Fruit fly (Drosophila melanogaster) whole organism, prepupa: ENCODE results near the gene CG46467.
A peak's percentile ranks its signal among the peaks of the same experiment; 100 is the strongest.

Experiments
- CG11762 ChIP-seq: fragments of 200-800 bp; sonication (Bioruptor generic); optimal IDR thresholded peaks from 3 replicates; lab custom pipeline; 2016; ENCODE audit warnings: missing biosample characterization, missing genetic modification characterization; ENCODE audit not compliant: insufficient read depth
- CG16779 ChIP-seq: fragments of 200-800 bp; sonication (Bioruptor generic); optimal IDR thresholded peaks from 3 replicates; lab custom pipeline; 2017; ENCODE audit warnings: missing biosample characterization, mild to moderate bottlenecking, missing genetic modification characterization
- CG4318 ChIP-seq: fragments of 200-800 bp; sonication (Bioruptor generic); optimal IDR thresholded peaks from 3 replicates; lab custom pipeline; 2017; ENCODE audit warnings: missing biosample characterization, mild to moderate bottlenecking, missing genetic modification characterization
- CG6792 ChIP-seq: fragments of 200-800 bp; sonication (Bioruptor generic); optimal IDR thresholded peaks from 3 replicates; lab custom pipeline; 2016; ENCODE audit warnings: missing biosample characterization, missing genetic modification characterization
- CG8319 ChIP-seq: fragments of 200-800 bp; sonication (Bioruptor generic); optimal IDR thresholded peaks from 3 replicates; lab custom pipeline; 2016; ENCODE audit warnings: missing biosample characterization, missing genetic modification characterization
- Eip93F ChIP-seq: fragments of 200-800 bp; sonication (Bioruptor generic); optimal IDR thresholded peaks from 2 replicates; lab custom pipeline; 2016; ENCODE audit warnings: missing biosample characterization, mild to moderate bottlenecking, missing genetic modification characterization
- Ets21C ChIP-seq: fragments of 200-800 bp; sonication (Bioruptor generic); optimal IDR thresholded peaks from 3 replicates; lab custom pipeline; 2016; ENCODE audit warnings: missing biosample characterization, missing genetic modification characterization
- Hr4 ChIP-seq: fragments of 200-800 bp; sonication (Bioruptor generic); optimal IDR thresholded peaks from 3 replicates; lab custom pipeline; 2016; ENCODE audit warnings: missing biosample characterization, missing genetic modification characterization
- Lpt ChIP-seq: fragments of 200-800 bp; sonication (Bioruptor generic); optimal IDR thresholded peaks from 3 replicates; lab custom pipeline; 2016; ENCODE audit warnings: missing biosample characterization, missing genetic modification characterization
- esn ChIP-seq: fragments of 200-800 bp; sonication (Bioruptor generic); optimal IDR thresholded peaks from 2 replicates; lab custom pipeline; 2016; ENCODE audit warnings: missing biosample characterization, mild to moderate bottlenecking, missing genetic modification characterization, moderate library complexity
- fd59A ChIP-seq: fragments of 200-800 bp; sonication (Bioruptor generic); optimal IDR thresholded peaks from 2 replicates; lab custom pipeline; 2017; ENCODE audit warnings: missing biosample characterization, mild to moderate bottlenecking, missing genetic modification characterization, missing genetic modification reagents
- spab ChIP-seq: fragments of 200-800 bp; sonication (Bioruptor generic); optimal IDR thresholded peaks from 2 replicates; lab custom pipeline; 2017; ENCODE audit warnings: missing biosample characterization, mild to moderate bottlenecking, missing genetic modification characterization, missing genetic modification reagents
- vri ChIP-seq: fragments of 200-800 bp; sonication (Bioruptor generic); optimal IDR thresholded peaks from 3 replicates; lab custom pipeline; 2016; ENCODE audit warnings: missing biosample characterization, mild to moderate bottlenecking, missing genetic modification characterization

- TF ChIP-seq vri (peak; percentile 67), Ets21C (no peak), spab (GFP tag; lab: Kevin White, UChicago) (no peak), CG4318 (GFP tag; lab: Kevin White, UChicago) (no peak), CG16779 (tag; lab: Kevin White, UChicago) (no peak), Eip93F (GFP tag; lab: Kevin White, UChicago) (peak; percentile 96), Lpt (GFP tag; lab: Kevin White, UChicago) (no peak), fd59A (GFP tag; lab: Kevin White, UChicago) (no peak), esn (GFP tag; lab: Kevin White, UChicago) (no peak), CG8319 (GFP tag; lab: Kevin White, UChicago) (no peak), CG11762 (GFP tag; lab: Kevin White, UChicago) (no peak), CG6792 (GFP tag; lab: Kevin White, UChicago) (no peak), Hr4 (no peak)
Observed at dm6 chr3R:9968239-9968638, 93.8 kb downstream of the CG46467 start.
